Fruit fly (Drosophila melanogaster): ENCODE results near the gene CG7231.

CG7231 gene

dm6 chr2L:8012551-8012950, 28.8 kb downstream of the CG7231 start:
- TF ChIP-seq CG33017 (tag; optimal IDR thresholded peaks at IDR 0.05) (no peak), Mnt (GFP tag; optimal IDR thresholded peaks at IDR 0.05) (no peak), Clk (GFP tag; optimal IDR thresholded peaks at IDR 0.05) (no peak)

- TF ChIP-seq cic (GFP tag; optimal IDR thresholded peaks at IDR 0.05) (no peak), CG14711 (tag; optimal IDR thresholded peaks at IDR 0.05) (no peak), Mnt (GFP tag; optimal IDR thresholded peaks at IDR 0.05) (no peak)
These were observed 40.6 kb downstream of the CG7231 start for dm6 chr2L:8024325-8024724.

dm6 chr2L:8029160-8029852, 45.6 kb downstream of the CG7231 start, which contains the start of gene baf:
baf (plus strand) TSS chr2L:8029462.
- peak; percentile 40 for TF ChIP-seq Mnt (GFP tag; optimal IDR thresholded peaks at IDR 0.05)
- peak; percentile 40 for TF ChIP-seq cic (GFP tag; optimal IDR thresholded peaks at IDR 0.05)
- TF ChIP-seq CG14711 (tag; optimal IDR thresholded peaks at IDR 0.05), result no peak

- TF ChIP-seq tj (GFP tag; optimal IDR thresholded peaks at IDR 0.05) (no peak), CG11617 (GFP tag; optimal IDR thresholded peaks at IDR 0.05) (no peak), CG7045 (GFP tag; optimal IDR thresholded peaks at IDR 0.05) (no peak), pad (GFP tag; optimal IDR thresholded peaks at IDR 0.05) (no peak), CG33017 (tag; optimal IDR thresholded peaks at IDR 0.05) (no peak), CG1620 (GFP tag; optimal IDR thresholded peaks at IDR 0.05) (no peak), cnc (optimal IDR thresholded peaks at IDR 0.05) (no peak), CG12768 (GFP tag; optimal IDR thresholded peaks at IDR 0.05) (no peak), CG5204 (GFP tag; optimal IDR thresholded peaks at IDR 0.05) (no peak), CG14711 (tag; optimal IDR thresholded peaks at IDR 0.05) (no peak), toe (GFP tag; optimal IDR thresholded peaks at IDR 0.05) (no peak), cic (GFP tag; optimal IDR thresholded peaks at IDR 0.05) (no peak), Hr96 (GFP tag; optimal IDR thresholded peaks at IDR 0.05) (no peak)
These were observed 46.4 kb downstream of the CG7231 start for dm6 chr2L:8030102-8030501.

dm6 chr2L:8030693-8031210, 47.0 kb downstream of the CG7231 start, which contains the start of gene Cka:
Cka (plus strand) TSS chr2L:8030721.
- TF ChIP-seq CG12768 (GFP tag; optimal IDR thresholded peaks at IDR 0.05), result peak; percentile 41
- TF ChIP-seq cnc (optimal IDR thresholded peaks at IDR 0.05), result no peak
- peak; percentile 39 for TF ChIP-seq tj (GFP tag; optimal IDR thresholded peaks at IDR 0.05)
- peak; percentile 64 for TF ChIP-seq pad (GFP tag; optimal IDR thresholded peaks at IDR 0.05)
- peak; percentile 57 for TF ChIP-seq CG14711 (tag; optimal IDR thresholded peaks at IDR 0.05)
- peak; percentile 65 for TF ChIP-seq Mnt (GFP tag; optimal IDR thresholded peaks at IDR 0.05)
- peak; percentile 12 for TF ChIP-seq CG11617 (GFP tag; optimal IDR thresholded peaks at IDR 0.05)
- TF ChIP-seq Hr96 (GFP tag; optimal IDR thresholded peaks at IDR 0.05), result no peak
- peak; percentile 32 for TF ChIP-seq bab1 (GFP tag; optimal IDR thresholded peaks at IDR 0.05)
- no peak for TF ChIP-seq CG7045 (GFP tag; optimal IDR thresholded peaks at IDR 0.05)
- TF ChIP-seq CG33017 (tag; optimal IDR thresholded peaks at IDR 0.05), result peak; percentile 4
- no peak for TF ChIP-seq CG1620 (GFP tag; optimal IDR thresholded peaks at IDR 0.05)
- TF ChIP-seq Crg-1 (GFP tag; optimal IDR thresholded peaks at IDR 0.05), result no peak
- TF ChIP-seq CG5204 (GFP tag; optimal IDR thresholded peaks at IDR 0.05), result no peak
- no peak for TF ChIP-seq CG7101 (tag; optimal IDR thresholded peaks at IDR 0.05)
- peak; percentile 30 for TF ChIP-seq cic (GFP tag; optimal IDR thresholded peaks at IDR 0.05)
- no peak for TF ChIP-seq kay (GFP tag; ENCODE audit: borderline replicate concordance)
- TF ChIP-seq toe (GFP tag; optimal IDR thresholded peaks at IDR 0.05), result no peak

dm6 chr2L:8031588-8031987, 47.8 kb downstream of the CG7231 start:
- TF ChIP-seq CG7101 (tag; optimal IDR thresholded peaks at IDR 0.05), result peak; percentile 1
- TF ChIP-seq toe (GFP tag; optimal IDR thresholded peaks at IDR 0.05), result no peak
- TF ChIP-seq CG1620 (GFP tag; optimal IDR thresholded peaks at IDR 0.05), result no peak
- TF ChIP-seq CG12768 (GFP tag; optimal IDR thresholded peaks at IDR 0.05), result peak; percentile 36
- TF ChIP-seq pad (GFP tag; optimal IDR thresholded peaks at IDR 0.05), result peak; percentile 72
- no peak for TF ChIP-seq cnc (optimal IDR thresholded peaks at IDR 0.05)
- peak; percentile 74 for TF ChIP-seq CG14711 (tag; optimal IDR thresholded peaks at IDR 0.05)
- no peak for TF ChIP-seq CG33017 (tag; optimal IDR thresholded peaks at IDR 0.05)
- TF ChIP-seq ovo (GFP tag; optimal IDR thresholded peaks at IDR 0.05), result no peak
- peak; percentile 22 for TF ChIP-seq bab1 (GFP tag; optimal IDR thresholded peaks at IDR 0.05)
- no peak for TF ChIP-seq Clk (GFP tag; optimal IDR thresholded peaks at IDR 0.05)
- TF ChIP-seq CG5204 (GFP tag; optimal IDR thresholded peaks at IDR 0.05), result no peak
- TF ChIP-seq CG7045 (GFP tag; optimal IDR thresholded peaks at IDR 0.05), result no peak
- TF ChIP-seq Hr96 (GFP tag; optimal IDR thresholded peaks at IDR 0.05), result no peak
- peak; percentile 29 for TF ChIP-seq cic (GFP tag; optimal IDR thresholded peaks at IDR 0.05)
- TF ChIP-seq kay (GFP tag; ENCODE audit: borderline replicate concordance), result no peak

dm6 chr2L:8033756-8034155, 50.0 kb downstream of the CG7231 start:
- TF ChIP-seq pad (GFP tag; optimal IDR thresholded peaks at IDR 0.05) (no peak), cnc (optimal IDR thresholded peaks at IDR 0.05) (peak in 1 of 2 experiments; percentile 71), CG7045 (GFP tag; optimal IDR thresholded peaks at IDR 0.05) (peak; percentile 18), Crg-1 (GFP tag; optimal IDR thresholded peaks at IDR 0.05) (no peak), tj (GFP tag; optimal IDR thresholded peaks at IDR 0.05) (peak; percentile 24), CG12768 (GFP tag; optimal IDR thresholded peaks at IDR 0.05) (peak; percentile 53), CG7101 (tag; optimal IDR thresholded peaks at IDR 0.05) (peak; percentile 68), CG33017 (tag; optimal IDR thresholded peaks at IDR 0.05) (peak; percentile 82), CG1620 (GFP tag; optimal IDR thresholded peaks at IDR 0.05) (no peak), CG14711 (tag; optimal IDR thresholded peaks at IDR 0.05) (peak; percentile 44), bab1 (GFP tag; optimal IDR thresholded peaks at IDR 0.05) (no peak), cic (GFP tag; optimal IDR thresholded peaks at IDR 0.05) (no peak)

All from whole organism, adult.